Worm (Caenorhabditis elegans) whole organism, late embryonic: ENCODE measurements around the gene best-19.

Source experiments
- F13H6.1 ChIP-seq: sonication (generic microtip); optimal IDR thresholded peaks from 2 replicates; lab custom pipeline; 2016; ENCODE audit warnings: missing genetic modification characterization, missing compliant biosample characterization
- K02D7.2 ChIP-seq: sonication (generic microtip); optimal IDR thresholded peaks from 2 replicates; lab custom pipeline; 2017; ENCODE audit warnings: mild to moderate bottlenecking, missing genetic modification characterization, missing compliant biosample characterization
- T23F11.4 ChIP-seq: fragments of 200-800 bp; sonication (Bioruptor generic); optimal IDR thresholded peaks from 2 replicates; lab custom pipeline; 2018; ENCODE audit warnings: mild to moderate bottlenecking, missing genetic modification characterization, missing compliant biosample characterization
- ahr-1 ChIP-seq: sonication (generic microtip); optimal IDR thresholded peaks from 2 replicates; lab custom pipeline; 2016; ENCODE audit warnings: missing genetic modification characterization, missing compliant biosample characterization
- ama-1 ChIP-seq: fragments of 150-350 bp; optimal IDR thresholded peaks from 2 replicates; lab custom pipeline; 2014
- ceh-19 ChIP-seq: fragments of 200-800 bp; sonication (Bioruptor generic); optimal IDR thresholded peaks from 2 replicates; lab custom pipeline; 2018; ENCODE audit warnings: mild to moderate bottlenecking, missing genetic modification characterization, missing compliant biosample characterization
- ceh-2 ChIP-seq: sonication (generic microtip); optimal IDR thresholded peaks from 2 replicates; lab custom pipeline; 2016; ENCODE audit warnings: missing genotype, missing genetic modification characterization, missing compliant biosample characterization
- ceh-22 ChIP-seq: sonication (generic microtip); optimal IDR thresholded peaks from 2 replicates; lab custom pipeline; 2017; ENCODE audit warnings: missing biosample characterization, missing genetic modification characterization
- ceh-24 ChIP-seq: sonication (generic microtip); optimal IDR thresholded peaks from 2 replicates; lab custom pipeline; 2016; ENCODE audit warnings: mild to moderate bottlenecking, missing genetic modification characterization, missing compliant biosample characterization
- ceh-31 ChIP-seq: sonication (generic microtip); optimal IDR thresholded peaks from 2 replicates; lab custom pipeline; 2016; ENCODE audit warnings: missing genetic modification characterization, missing compliant biosample characterization
- ceh-34 ChIP-seq: sonication (generic microtip); optimal IDR thresholded peaks from 2 replicates; lab custom pipeline; 2016; ENCODE audit warnings: mild to moderate bottlenecking, missing genetic modification characterization, missing compliant biosample characterization
- ceh-48 ChIP-seq: sonication (generic microtip); optimal IDR thresholded peaks from 2 replicates; lab custom pipeline; 2016; ENCODE audit warnings: missing genetic modification characterization, inconsistent platforms, missing compliant biosample characterization
- ceh-6 ChIP-seq: fragments of 200-800 bp; sonication (Bioruptor generic); optimal IDR thresholded peaks from 2 replicates; lab custom pipeline; 2018; ENCODE audit warnings: mild to moderate bottlenecking, missing genetic modification characterization, missing compliant biosample characterization
- ceh-9 ChIP-seq: sonication (generic microtip); optimal IDR thresholded peaks from 2 replicates; lab custom pipeline; 2016; ENCODE audit warnings: mild to moderate bottlenecking, missing genetic modification characterization, inconsistent platforms, missing compliant biosample characterization
- dve-1 ChIP-seq: sonication (generic microtip); optimal IDR thresholded peaks from 2 replicates; lab custom pipeline; 2017; ENCODE audit warnings: antibody characterized with exemption, mild to moderate bottlenecking, missing genetic modification characterization, missing compliant biosample characterization
- elt-2 ChIP-seq: sonication (generic microtip); optimal IDR thresholded peaks from 2 replicates; lab custom pipeline; 2016; ENCODE audit warnings: missing genetic modification reagents, missing genetic modification characterization, missing compliant biosample characterization
- fax-1 ChIP-seq: sonication (generic microtip); optimal IDR thresholded peaks from 2 replicates; lab custom pipeline; 2016; ENCODE audit warnings: missing genotype, missing genetic modification characterization, missing compliant biosample characterization
- fkh-10 ChIP-seq: fragments of 150-350 bp; optimal IDR thresholded peaks from 2 replicates; lab custom pipeline; 2014; ENCODE audit warnings: missing biosample characterization, missing genetic modification reagents, missing genetic modification characterization
- hlh-15 ChIP-seq: sonication (generic microtip); optimal IDR thresholded peaks from 2 replicates; lab custom pipeline; 2016; ENCODE audit warnings: missing genetic modification characterization, missing compliant biosample characterization
- hlh-30 ChIP-seq: sonication (generic microtip); optimal IDR thresholded peaks from 2 replicates; lab custom pipeline; 2017; ENCODE audit warnings: antibody characterized with exemption, missing genetic modification characterization, missing compliant biosample characterization; ENCODE audit not compliant: insufficient read depth
- hlh-6 ChIP-seq: sonication (generic microtip); optimal IDR thresholded peaks from 2 replicates; lab custom pipeline; 2016; ENCODE audit warnings: missing genotype, missing genetic modification characterization, missing compliant biosample characterization
- lim-6 ChIP-seq: sonication (generic microtip); optimal IDR thresholded peaks from 2 replicates; lab custom pipeline; 2016; ENCODE audit warnings: missing genetic modification characterization, missing compliant biosample characterization
- mec-3 ChIP-seq: sonication (generic microtip); optimal IDR thresholded peaks from 2 replicates; lab custom pipeline; 2016; ENCODE audit warnings: borderline replicate concordance, missing genetic modification characterization, missing compliant biosample characterization
- nfya-1 ChIP-seq: sonication (generic microtip); optimal IDR thresholded peaks from 2 replicates; lab custom pipeline; 2017; ENCODE audit warnings: missing genetic modification characterization, mild to moderate bottlenecking, missing compliant biosample characterization, antibody characterized with exemption, moderate library complexity
- nhr-232 ChIP-seq: sonication (generic microtip); optimal IDR thresholded peaks from 2 replicates; lab custom pipeline; 2016; ENCODE audit warnings: missing genetic modification characterization, missing compliant biosample characterization
- odd-2 ChIP-seq: sonication (generic microtip); optimal IDR thresholded peaks from 2 replicates; lab custom pipeline; 2017; ENCODE audit warnings: antibody characterized with exemption, mild to moderate bottlenecking, missing genetic modification characterization, missing compliant biosample characterization
- pat-9 ChIP-seq: fragments of 200-800 bp; sonication (Bioruptor generic); optimal IDR thresholded peaks from 2 replicates; lab custom pipeline; 2018; ENCODE audit warnings: mild to moderate bottlenecking, missing genetic modification characterization, moderate library complexity, missing compliant biosample characterization
- pha-4 ChIP-seq: fragments of 150-350 bp; optimal IDR thresholded peaks from 2 replicates; lab custom pipeline; 2018; ENCODE audit warnings: missing biosample characterization, missing genetic modification reagents, missing genetic modification characterization
- pqm-1 ChIP-seq: sonication (generic microtip); optimal IDR thresholded peaks from 2 replicates; lab custom pipeline; 2016; ENCODE audit warnings: missing genetic modification characterization, missing compliant biosample characterization
- ref-2 ChIP-seq: sonication (generic microtip); optimal IDR thresholded peaks from 2 replicates; lab custom pipeline; 2016; ENCODE audit warnings: missing genetic modification characterization, missing compliant biosample characterization
- rnt-1 ChIP-seq: sonication (generic microtip); optimal IDR thresholded peaks from 2 replicates; lab custom pipeline; 2016; ENCODE audit warnings: missing genetic modification characterization, missing compliant biosample characterization
- sdc-2 ChIP-seq: sonication (generic microtip); optimal IDR thresholded peaks from 2 replicates; lab custom pipeline; 2016; ENCODE audit warnings: missing genotype, missing genetic modification characterization, missing compliant biosample characterization
- sox-2 ChIP-seq: fragments of 200-800 bp; sonication (Bioruptor generic); IDR thresholded peaks from 2 replicates; pipeline ENCODE4 v1.3.6; 2022; ENCODE audit warnings: missing genetic modification reagents, missing genetic modification characterization, missing compliant biosample characterization
- sox-4 ChIP-seq: sonication (generic microtip); optimal IDR thresholded peaks from 2 replicates; lab custom pipeline; 2017; ENCODE audit warnings: mild to moderate bottlenecking, missing genetic modification characterization, inconsistent platforms, missing compliant biosample characterization
- tbx-2 ChIP-seq: sonication (generic microtip); optimal IDR thresholded peaks from 2 replicates; lab custom pipeline; 2016; ENCODE audit warnings: missing genetic modification characterization, missing compliant biosample characterization
- tbx-7 ChIP-seq: sonication (generic microtip); optimal IDR thresholded peaks from 2 replicates; lab custom pipeline; 2016; ENCODE audit warnings: missing genotype, missing genetic modification characterization, missing compliant biosample characterization
- unc-3 ChIP-seq, 2 experiments: fragments of 200-800 bp in 1 of 2; sonication (Bioruptor generic) in 1 of 2; sonication (generic microtip) in 1 of 2; conservative IDR thresholded peaks in 1 of 2; optimal IDR thresholded peaks in 1 of 2; 2 replicates each; pipeline versions ENCODE4 v1.3.6 to Lab custom; 2016 to 2022; ENCODE audit warnings: missing compliant biosample characterization in 2 of 2, missing genetic modification characterization in 2 of 2, missing genetic modification reagents in 1 of 2
- unc-42 ChIP-seq: sonication (generic microtip); optimal IDR thresholded peaks from 2 replicates; lab custom pipeline; 2016; ENCODE audit warnings: missing genotype, missing genetic modification characterization, missing compliant biosample characterization
- zip-5 ChIP-seq: sonication (generic microtip); optimal IDR thresholded peaks from 2 replicates; lab custom pipeline; 2016; ENCODE audit warnings: missing genetic modification characterization, missing compliant biosample characterization
- ztf-16 ChIP-seq: sonication (generic microtip); optimal IDR thresholded peaks from 2 replicates; lab custom pipeline; 2017; ENCODE audit warnings: missing genetic modification characterization, missing compliant biosample characterization

Gene best-19

ce11 chrIV:303264-303663, 19.8 kb downstream of the best-19 start:
- TF ChIP-seq hlh-15 (tag; lab: Kevin White, UChicago) (no peak), nfya-1 (no peak), mec-3 (tag; lab: Kevin White, UChicago) (no peak)

- TF ChIP-seq ceh-48 (no peak), ceh-2 (tag; lab: Kevin White, UChicago) (no peak), ztf-16 (tag; lab: Kevin White, UChicago) (no peak), F13H6.1 (tag; lab: Kevin White, UChicago) (no peak), sdc-2 (tag; lab: Kevin White, UChicago) (no peak), hlh-6 (tag; lab: Kevin White, UChicago) (no peak), dve-1 (no peak), ceh-22 (no peak), ahr-1 (tag; lab: Kevin White, UChicago) (no peak), sox-2 (no peak), tbx-7 (tag; lab: Kevin White, UChicago) (no peak), K02D7.2 (tag; lab: Kevin White, UChicago) (no peak), sox-4 (tag; lab: Kevin White, UChicago) (no peak), ceh-19 (no peak), elt-2 (tag; lab: Kevin White, UChicago) (no peak), tbx-2 (tag; lab: Kevin White, UChicago) (no peak)
- TF ChIP-seq, all 69 proteins: peak for 0
These were observed 21.7 kb downstream of the best-19 start for ce11 chrIV:305101-305500.

- TF ChIP-seq ceh-24 (tag; lab: Kevin White, UChicago) (no peak), T23F11.4 (GFP tag; lab: Kevin White, UChicago) (no peak), zip-5 (tag; lab: Kevin White, UChicago) (no peak), dve-1 (no peak), unc-3 (GFP tag; conservative IDR thresholded peaks at IDR 0.05; lab: Robert Waterston, UW) (no peak), unc-3 (tag; optimal IDR thresholded peaks at IDR 0.05; lab: Kevin White, UChicago) (no peak), ama-1 (lab: Kevin White, UChicago) (no peak), pha-4 (tag; lab: Kevin White, UChicago) (no peak), ceh-9 (tag; lab: Kevin White, UChicago) (no peak), pat-9 (no peak), fax-1 (tag; lab: Kevin White, UChicago) (no peak), unc-42 (tag; lab: Kevin White, UChicago) (no peak), ahr-1 (tag; lab: Kevin White, UChicago) (no peak), lim-6 (tag; lab: Kevin White, UChicago) (no peak), rnt-1 (tag; lab: Kevin White, UChicago) (no peak), tbx-7 (tag; lab: Kevin White, UChicago) (no peak), hlh-6 (tag; lab: Kevin White, UChicago) (no peak), fkh-10 (GFP tag; lab: Kevin White, UChicago) (no peak), hlh-30 (no peak)
- TF ChIP-seq, all 69 proteins: peak for 0
These were observed 23.1 kb downstream of the best-19 start for ce11 chrIV:306572-306971.

DNA sequence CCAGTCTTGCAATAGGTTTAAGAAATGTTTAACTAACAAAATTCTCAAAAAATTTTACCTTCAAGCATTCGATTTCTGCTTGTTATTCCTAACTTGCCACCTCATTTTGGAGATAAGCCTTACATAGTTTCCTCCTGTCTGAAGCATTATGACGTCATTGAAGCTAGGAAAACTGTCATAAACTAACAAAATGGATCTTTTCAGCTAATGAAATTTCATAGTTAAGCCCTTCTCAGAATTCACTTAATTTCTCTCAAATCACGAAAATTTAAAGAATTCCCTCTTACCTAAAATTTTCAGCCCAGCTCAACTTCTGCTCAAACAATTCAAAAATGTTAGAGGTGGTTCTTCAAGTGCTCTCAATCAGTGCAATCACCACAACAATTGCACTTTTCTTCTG, 23.8 kb downstream of the best-19 start, which contains the start of gene swt-1:
Gene swt-1 (plus strand): TSS at position 301 of the 400 bp plus-strand sequence.
- TF ChIP-seq ceh-34 (tag; lab: Kevin White, UChicago) (no peak), ref-2 (no peak), ceh-19 (no peak)

DNA sequence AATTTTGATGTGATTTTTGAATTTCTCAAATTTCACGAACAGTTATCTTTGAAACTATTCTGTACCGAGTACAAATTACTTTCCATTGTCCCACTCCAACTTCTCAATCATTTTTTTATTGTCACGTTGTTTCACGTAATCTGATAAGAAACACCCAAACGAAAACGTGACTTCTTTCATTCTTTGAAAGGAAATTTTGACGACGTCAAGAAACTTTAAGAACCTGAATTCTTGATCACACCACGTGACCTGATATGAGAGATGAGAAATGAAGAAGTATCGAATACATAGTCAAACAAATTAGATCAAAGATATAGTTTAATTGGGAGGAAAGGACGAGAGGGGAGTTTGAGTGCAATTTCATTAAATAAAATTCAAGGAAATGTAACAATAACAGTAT, 26.1 kb downstream of the best-19 start:
- TF ChIP-seq ceh-31 (tag; lab: Kevin White, UChicago) (no peak), ahr-1 (tag; lab: Kevin White, UChicago) (no peak), odd-2 (tag; lab: Kevin White, UChicago) (no peak), nhr-232 (tag; lab: Kevin White, UChicago) (no peak), pqm-1 (no peak), hlh-30 (no peak), ceh-48 (no peak), lim-6 (tag; lab: Kevin White, UChicago) (no peak), nfya-1 (no peak), ceh-22 (no peak), ceh-6 (GFP tag; lab: Kevin White, UChicago) (no peak), ceh-2 (tag; lab: Kevin White, UChicago) (no peak), rnt-1 (tag; lab: Kevin White, UChicago) (no peak)
- TF ChIP-seq, all 69 proteins: peak for 0
